Fruit fly (Drosophila melanogaster) whole organism: ENCODE results near the gene puc.

Experiments used
- CG8478 ChIP-seq: fragments of >200 bp; optimal IDR thresholded peaks from 2 replicates; lab custom pipeline; 2018; ENCODE audit warnings: inconsistent platforms
- Dll ChIP-seq: fragments of >200 bp; optimal IDR thresholded peaks from 2 replicates; lab custom pipeline; 2017
- EcR ChIP-seq, 2 experiments: fragments of >200 bp; optimal IDR thresholded peaks; 2 replicates each; lab custom pipeline; 2017; ENCODE audit warnings: missing biosample characterization in 2 of 2, missing genetic modification characterization in 2 of 2, missing genetic modification reagents in 2 of 2
- pan ChIP-seq: fragments of >200 bp; optimal IDR thresholded peaks from 2 replicates; lab custom pipeline; 2017
- psq ChIP-seq: fragments of >200 bp; optimal IDR thresholded peaks from 2 replicates; lab custom pipeline; 2017
- usp ChIP-seq: fragments of >200 bp; optimal IDR thresholded peaks from 2 replicates; lab custom pipeline; 2017; ENCODE audit warnings: missing biosample characterization, missing genetic modification characterization, mixed read lengths

puc gene

DNA sequence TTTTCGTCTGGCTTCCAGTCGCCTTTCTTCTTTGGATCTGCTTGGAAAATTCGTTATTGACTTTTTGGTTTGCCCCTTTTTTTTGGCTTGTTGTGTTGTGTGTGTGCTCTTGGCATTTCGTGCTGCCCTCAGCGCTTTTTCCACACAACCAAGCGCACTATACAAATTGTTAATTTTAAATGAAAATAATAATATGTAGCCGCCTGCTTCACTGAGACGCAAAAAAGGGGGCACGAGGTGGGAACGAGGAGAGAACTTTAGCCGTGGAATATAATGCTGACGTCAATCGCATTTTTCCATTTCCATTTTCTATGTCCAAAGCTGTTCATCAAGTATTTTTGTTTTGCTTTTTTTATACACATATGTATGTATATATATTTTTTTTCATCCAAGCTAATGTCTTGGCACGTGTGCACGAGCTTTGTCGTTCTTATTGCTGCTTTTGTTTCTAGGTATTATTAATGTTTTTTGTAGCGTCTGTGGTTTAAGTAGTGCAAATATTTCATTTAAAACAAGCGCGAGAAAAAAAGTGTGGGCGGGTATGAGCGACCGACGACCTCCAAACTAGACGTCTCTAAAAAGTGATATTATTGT, 6.8 kb downstream of the puc start:
- TF ChIP-seq psq (no peak), pan (lab: Kevin White, UChicago) (no peak), usp (no peak), Dll (lab: Kevin White, UChicago) (no peak), CG8478 (lab: Kevin White, UChicago) (no peak), EcR (GFP tag; optimal IDR thresholded peaks at IDR 0.05; lab: Kevin White, UChicago) (no peak)

DNA sequence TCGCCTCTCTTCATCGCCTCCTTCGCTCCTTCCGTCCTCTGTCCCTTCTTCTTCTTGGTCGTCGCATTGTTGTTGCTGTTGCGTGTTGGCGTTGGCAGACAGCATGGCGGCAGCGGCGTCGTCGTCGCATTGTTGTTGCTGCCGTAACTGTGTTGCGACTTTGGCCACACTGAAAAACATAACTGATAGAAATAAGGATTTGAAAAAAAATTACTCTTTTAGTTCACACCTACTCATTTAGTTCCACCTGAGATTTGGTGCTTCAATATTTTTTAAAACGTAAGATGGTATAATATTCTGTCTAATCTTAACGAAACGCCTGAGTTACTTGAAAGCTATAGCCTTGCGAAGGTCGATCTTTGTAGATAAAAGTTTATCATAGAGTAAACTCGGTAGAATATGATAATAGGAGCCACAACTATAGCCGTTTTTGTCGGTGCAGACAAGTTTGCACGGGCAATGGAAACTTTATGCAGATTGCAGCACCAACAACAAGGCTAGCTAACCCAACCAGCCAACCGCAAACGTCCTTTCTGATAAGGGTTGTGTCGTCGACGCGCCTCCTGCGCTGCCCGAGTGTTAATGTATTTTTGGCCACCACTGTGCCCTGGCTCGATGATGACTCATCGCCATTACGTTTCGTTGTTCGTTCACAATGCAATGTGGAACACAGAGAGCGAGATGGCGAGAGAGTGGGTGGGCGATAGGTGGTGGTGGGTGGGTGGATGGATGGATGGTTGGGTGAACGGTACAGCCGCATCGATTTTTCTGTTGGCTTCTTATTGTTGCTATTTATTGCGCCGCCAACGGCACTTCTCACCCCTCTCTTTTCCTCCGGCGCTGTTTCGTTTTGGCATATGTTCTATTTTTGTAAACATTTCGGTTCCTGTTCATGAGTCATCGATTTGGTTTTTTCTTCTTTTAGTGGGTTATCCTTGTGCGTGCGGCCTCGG, 8.0 kb downstream of the puc start:
- TF ChIP-seq usp (no peak), Dll (lab: Kevin White, UChicago) (peak; percentile 22), CG8478 (lab: Kevin White, UChicago) (no peak)

DNA sequence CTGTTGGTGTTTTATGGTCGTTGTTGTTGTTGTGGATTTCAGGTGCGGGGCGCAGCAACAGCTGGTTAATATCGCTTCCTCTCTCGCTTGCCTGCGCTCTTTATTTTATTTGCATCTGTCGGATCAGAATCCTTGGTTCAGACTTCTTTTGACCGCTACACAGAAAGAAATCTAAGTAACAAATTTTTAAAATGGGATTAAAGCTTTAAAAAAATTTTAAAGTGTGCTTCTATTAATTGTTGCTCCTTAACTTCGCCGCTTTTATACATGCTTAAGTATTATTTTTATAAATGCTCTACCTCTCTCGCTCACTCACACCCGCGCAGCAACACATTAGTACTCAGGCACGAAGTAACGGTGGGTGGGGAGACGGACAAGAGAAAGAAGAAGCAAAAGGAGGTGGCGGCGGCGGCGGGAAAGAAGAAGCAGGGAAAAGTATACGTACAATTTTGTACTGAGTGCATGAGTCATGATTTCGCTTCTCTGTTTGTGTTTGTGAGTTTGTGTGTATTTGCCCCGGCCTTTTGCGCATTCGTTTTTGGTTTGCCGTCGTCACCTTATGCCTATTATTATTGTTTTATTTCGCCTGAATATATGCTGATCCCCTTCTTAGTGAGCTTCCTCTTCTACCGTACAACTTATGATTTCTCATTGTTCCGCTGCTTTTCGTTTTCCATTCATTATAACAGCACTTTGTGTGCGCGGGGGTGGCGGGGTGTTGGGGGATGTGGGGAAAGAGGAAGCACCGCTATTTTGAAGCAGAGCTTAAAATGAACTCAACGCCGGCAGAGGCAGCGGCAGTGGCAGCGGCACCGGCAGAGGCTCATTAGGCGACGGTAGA, 8.9 kb downstream of the puc start:
- no peak for TF ChIP-seq Dll (lab: Kevin White, UChicago)
- TF ChIP-seq psq = no peak
- TF ChIP-seq CG8478 (lab: Kevin White, UChicago) = no peak
- TF ChIP-seq usp = no peak
- TF ChIP-seq EcR (GFP tag; optimal IDR thresholded peaks at IDR 0.05; lab: Kevin White, UChicago) = no peak
- no peak for TF ChIP-seq pan (lab: Kevin White, UChicago)

DNA sequence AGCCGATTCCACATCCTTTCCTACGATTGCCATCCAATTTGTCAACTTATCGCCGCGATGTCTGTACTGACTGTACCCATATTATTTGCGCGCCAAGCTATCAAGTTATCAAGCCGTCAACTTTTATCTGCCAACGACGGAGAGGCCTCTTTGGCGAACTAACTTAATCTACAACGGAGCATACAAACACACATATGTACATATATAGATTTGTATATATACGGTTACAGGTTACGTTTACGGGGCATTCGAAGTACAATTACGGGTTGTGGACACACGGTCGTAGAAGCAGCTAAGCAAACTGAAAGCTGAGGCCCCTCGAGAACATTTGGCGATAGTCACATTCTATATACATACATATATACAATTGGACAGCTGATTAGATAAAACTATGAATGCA, 10.1 kb downstream of the puc start:
- no peak for TF ChIP-seq pan (lab: Kevin White, UChicago)
- no peak for TF ChIP-seq Dll (lab: Kevin White, UChicago)
- TF ChIP-seq CG8478 (lab: Kevin White, UChicago) = no peak
- no peak for TF ChIP-seq psq
- TF ChIP-seq EcR (GFP tag; optimal IDR thresholded peaks at IDR 0.05; lab: Kevin White, UChicago) = no peak
- TF ChIP-seq usp = no peak

DNA sequence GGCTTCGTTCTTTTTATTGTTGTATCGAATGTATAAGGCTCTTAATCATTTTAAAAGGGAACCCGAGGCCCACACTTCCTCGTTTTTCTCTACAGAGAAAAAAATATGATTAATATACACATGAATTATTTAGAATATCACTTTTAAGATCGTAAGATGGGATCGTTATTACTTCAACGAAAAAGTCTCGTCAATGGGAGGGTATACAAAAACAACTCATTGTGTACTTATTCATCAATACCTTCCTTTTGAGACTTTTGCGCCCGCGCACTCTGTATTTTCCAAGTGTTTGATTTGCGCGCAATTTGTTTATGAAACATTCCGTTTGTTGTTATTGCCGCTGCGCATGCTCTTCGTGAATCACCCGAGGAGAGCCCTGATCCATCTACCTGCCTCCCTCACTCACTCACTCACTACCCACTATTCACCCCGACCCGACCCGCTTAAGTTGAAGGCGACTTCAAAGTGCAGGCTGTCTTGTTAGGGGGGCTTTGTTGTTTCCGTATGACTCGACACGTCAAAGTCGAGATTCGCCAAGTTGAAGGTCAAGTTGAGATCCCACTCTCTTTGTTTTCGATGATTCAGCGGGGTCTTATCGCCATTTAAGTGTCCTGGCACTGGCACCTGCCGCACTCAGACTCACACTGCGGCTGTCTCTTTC, 10.9 kb downstream of the puc start:
- TF ChIP-seq psq (no peak), usp (no peak), EcR (GFP tag; optimal IDR thresholded peaks at IDR 0.05; lab: Kevin White, UChicago) (no peak), Dll (lab: Kevin White, UChicago) (no peak), pan (lab: Kevin White, UChicago) (no peak), CG8478 (lab: Kevin White, UChicago) (no peak)

DNA sequence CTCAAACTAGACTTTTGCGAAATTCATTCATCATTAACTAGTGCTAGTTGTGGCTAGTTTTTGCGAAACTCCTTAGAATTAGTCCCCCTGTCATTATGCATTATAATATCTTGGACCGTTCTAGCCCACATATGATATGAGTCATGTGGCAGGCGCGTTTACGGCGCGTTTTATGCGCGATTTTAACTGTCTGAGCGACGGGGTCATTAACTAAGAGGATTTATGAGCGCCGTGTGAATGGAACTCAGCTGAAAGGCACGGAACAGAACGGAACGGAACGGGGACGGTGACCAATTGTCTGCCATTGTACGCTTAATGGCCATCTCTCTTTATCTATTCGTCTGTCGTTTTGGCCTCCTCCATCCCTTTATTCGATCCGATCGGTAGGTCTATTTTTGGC, 12.9 kb downstream of the puc start:
- TF ChIP-seq pan (lab: Kevin White, UChicago) = no peak
- TF ChIP-seq psq = no peak
- no peak for TF ChIP-seq usp
- TF ChIP-seq Dll (lab: Kevin White, UChicago) = no peak
- no peak for TF ChIP-seq CG8478 (lab: Kevin White, UChicago)
- no peak for TF ChIP-seq EcR (GFP tag; optimal IDR thresholded peaks at IDR 0.05; lab: Kevin White, UChicago)

DNA sequence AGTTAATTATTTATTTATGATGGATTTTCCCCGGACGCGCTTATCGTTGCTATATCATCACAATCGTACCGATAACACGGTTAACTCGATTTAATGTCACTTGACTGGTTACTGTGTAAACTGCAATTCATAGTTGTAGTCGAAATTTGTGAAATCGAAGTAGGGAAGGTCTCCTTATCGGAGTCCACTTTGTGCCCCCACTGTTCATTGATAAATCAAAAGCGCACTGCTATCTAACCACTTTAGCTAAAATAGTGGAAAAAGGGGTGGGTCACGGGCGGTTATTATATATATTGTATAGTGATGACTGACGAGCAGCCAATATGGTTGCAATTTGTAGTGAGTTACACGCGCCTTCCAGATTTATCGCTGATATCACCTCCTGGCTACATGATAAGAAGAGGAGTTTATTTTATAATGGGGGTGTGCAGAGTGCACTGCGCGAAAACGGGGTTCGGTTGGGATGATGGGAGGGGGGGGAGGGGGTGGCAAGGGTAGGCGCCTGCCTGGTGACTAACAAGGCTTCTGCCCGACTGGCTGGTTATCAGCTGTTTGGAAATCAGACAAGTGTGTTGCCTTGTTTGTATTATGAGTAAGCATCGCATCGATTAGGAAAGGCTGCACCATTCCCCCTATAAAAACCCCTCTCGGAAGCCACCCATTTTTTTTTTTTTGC, 13.8 kb downstream of the puc start:
- no peak for TF ChIP-seq usp
- no peak for TF ChIP-seq Dll (lab: Kevin White, UChicago)
- no peak for TF ChIP-seq pan (lab: Kevin White, UChicago)

DNA sequence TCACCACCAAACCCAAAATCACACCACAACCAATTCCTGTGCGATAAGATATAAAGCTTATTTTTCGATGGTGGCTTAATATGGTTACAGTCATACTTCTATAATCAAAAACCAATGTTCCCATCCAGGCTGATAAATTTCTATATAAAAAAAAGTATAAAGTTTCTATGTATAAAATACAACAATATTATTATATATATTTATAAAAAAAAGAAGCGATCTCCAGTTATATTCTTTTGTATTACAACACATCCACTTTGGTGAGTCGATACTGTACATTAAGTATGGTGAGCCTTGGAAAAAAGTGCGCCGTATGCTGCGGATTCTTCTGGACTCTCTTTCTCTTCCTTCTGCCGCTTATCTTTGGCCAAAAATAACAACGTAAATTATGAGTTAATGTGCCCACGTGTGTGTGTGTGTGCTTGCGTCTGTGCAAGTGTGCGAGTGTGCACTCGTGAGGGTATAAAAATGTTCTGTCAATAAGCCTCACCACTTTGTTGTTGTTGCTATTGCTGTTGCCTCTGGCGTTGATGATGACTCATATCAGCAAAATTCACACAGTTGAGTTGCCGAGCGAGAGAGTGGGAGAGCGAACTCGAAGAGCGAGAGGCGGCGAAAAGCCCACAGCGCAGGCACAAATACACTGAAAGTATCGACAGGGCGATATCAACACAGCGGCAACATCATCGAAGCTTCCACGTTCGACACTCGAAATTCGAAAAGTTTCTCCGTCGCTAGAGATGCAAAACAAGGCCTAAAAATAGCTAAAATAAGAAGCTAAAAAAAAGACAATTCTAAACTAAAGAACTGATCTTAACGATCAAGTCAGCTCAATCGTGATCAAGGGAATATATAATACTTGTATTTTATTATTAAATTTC, 14.6 kb downstream of the puc start:
- TF ChIP-seq Dll (lab: Kevin White, UChicago) (peak; percentile 80), EcR (GFP tag; optimal IDR thresholded peaks at IDR 0.05; lab: Kevin White, UChicago) (no peak)

DNA sequence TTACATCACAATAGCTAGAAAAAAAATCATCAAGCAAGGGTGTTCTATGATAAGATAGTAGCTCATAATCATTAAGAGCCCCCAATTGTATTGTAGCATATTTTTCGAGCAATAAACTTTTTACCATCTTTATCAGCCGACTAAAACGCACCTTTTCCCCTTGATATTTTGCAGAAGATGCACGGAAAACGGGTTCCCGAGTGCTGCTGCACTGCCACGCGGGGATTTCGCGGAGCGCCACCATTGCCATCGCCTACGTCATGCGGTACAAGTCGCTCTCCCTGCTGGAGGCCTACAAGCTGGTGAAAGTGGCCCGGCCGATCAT, 15.2 kb downstream of the puc start:
- TF ChIP-seq psq = no peak
- no peak for TF ChIP-seq Dll (lab: Kevin White, UChicago)
- no peak for TF ChIP-seq usp
- TF ChIP-seq pan (lab: Kevin White, UChicago) = no peak
- TF ChIP-seq EcR (GFP tag; optimal IDR thresholded peaks at IDR 0.05; lab: Kevin White, UChicago) = no peak
- no peak for TF ChIP-seq CG8478 (lab: Kevin White, UChicago)

DNA sequence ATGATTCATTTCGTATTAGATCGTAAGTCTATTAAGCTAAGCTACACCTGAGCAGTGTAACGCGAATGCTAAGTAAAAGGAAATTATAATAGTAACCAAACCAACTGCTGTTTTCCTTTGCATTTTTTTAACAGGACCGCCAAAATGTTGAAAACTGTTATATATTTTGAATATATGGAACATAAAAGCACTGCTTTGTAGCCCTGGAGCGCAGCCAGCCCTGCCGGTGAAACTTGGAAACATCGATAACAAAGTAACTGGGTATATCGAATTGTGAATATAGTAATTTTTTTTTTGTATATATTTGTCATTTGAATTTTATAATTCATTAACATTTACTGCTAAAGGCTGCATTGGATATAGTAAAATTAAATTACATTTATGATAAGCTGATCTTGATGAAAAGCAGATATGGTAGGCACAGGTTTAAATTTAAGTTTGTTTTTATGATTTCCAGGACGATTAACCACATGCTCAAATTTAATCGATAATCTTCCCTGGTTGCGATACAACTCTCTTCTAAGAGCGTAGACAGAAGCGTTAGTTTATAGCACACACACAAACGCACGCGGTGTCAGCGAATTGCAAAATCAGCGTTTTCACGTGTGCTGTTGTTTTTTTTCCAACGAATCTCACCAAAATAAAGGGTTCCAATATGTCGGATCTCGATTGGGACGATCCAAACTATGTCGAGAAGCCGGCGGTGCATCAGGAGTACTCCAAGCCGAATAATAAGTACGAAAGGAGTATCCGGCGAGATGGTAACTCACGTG, 17.3 kb downstream of the puc start, which contains the start of gene CG7878:
Gene CG7878 (plus strand): TSS at position 528 of the 773 bp plus-strand sequence.
- no peak for TF ChIP-seq CG8478 (lab: Kevin White, UChicago)
- no peak for TF ChIP-seq Dll (lab: Kevin White, UChicago)
- no peak for TF ChIP-seq pan (lab: Kevin White, UChicago)
- TF ChIP-seq EcR (GFP tag; optimal IDR thresholded peaks at IDR 0.05; lab: Kevin White, UChicago) = no peak
- TF ChIP-seq psq = no peak
- no peak for TF ChIP-seq usp
